Worm (Caenorhabditis elegans): ENCODE data around the gene T23G4.127.

Gene T23G4.127

DNA sequence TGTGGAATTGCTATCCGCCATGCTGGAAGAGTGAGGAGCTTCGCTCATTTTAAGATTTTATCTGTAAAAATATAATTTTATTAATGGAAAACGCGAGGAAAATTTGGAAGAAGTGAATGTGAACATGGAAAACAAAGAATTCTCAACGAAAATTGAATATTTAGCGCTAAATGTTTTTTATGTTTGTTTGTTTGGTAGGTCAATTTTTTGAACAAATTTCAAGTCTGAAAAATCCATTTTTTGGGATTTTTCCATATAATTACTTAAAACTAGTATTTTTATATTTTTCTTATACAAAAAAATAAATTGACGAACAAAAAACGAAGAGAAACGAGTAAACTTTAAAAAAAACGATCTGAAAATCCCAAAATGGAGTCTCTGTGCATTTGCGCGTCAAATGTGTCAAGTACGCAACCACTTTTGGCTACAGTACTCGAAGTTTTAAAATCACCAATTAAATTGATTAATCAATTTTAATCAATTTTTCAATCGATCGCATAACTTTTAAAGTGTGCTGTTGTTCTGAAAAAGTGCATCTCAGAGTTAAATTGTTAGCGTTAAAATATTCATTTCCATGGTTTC is 31.6 kb downstream of the T23G4.127 start, which contains the start of gene fbxa-215 (continued):
- TF ChIP-seq nhr-80 (tag; optimal IDR thresholded peaks at IDR 0.05) = no peak
- TF ChIP-seq mel-28 (tag; optimal IDR thresholded peaks at IDR 0.05; ENCODE audit: borderline replicate concordance) = no peak
- no peak for TF ChIP-seq lag-1 (GFP tag; IDR thresholded peaks at IDR 0.05)
- TF ChIP-seq sea-2 (GFP tag; IDR thresholded peaks at IDR 0.05) = no peak
- TF ChIP-seq F49E8.2 (tag; optimal IDR thresholded peaks at IDR 0.05; ENCODE audit: insufficient read depth) = no peak
- no peak for TF ChIP-seq ztf-3 (GFP tag; optimal IDR thresholded peaks at IDR 0.05)

DNA sequence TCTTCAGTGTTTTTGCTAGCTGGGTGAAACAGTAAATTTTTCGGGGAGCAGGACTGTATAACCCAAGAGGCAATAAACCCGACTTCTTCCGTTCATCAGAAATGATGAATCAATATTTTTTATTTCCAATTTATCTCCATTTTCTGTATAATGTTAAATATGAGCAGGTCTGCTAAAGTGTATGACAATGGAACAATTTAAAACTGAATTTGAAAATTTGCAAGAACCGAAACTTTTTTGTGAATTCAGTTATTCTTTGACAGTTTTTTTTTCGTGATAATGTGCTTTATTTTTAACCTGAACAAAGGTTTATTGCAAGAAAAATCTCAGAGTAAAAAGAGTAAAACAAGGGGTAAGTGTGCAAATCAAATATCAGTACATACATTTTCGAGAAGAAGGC is 33.4 kb downstream of the T23G4.127 start:
- no peak for TF ChIP-seq hsf-1 (GFP tag; IDR thresholded peaks at IDR 0.05)
- no peak for TF ChIP-seq efl-1 (GFP tag; optimal IDR thresholded peaks at IDR 0.05)
- no peak for TF ChIP-seq attf-5 (GFP tag; optimal IDR thresholded peaks at IDR 0.05)
- TF ChIP-seq cebp-1 (GFP tag; IDR thresholded peaks at IDR 0.05) = no peak
- no peak for TF ChIP-seq cebp-1 (tag; optimal IDR thresholded peaks at IDR 0.05)
- no peak for TF ChIP-seq athp-1 (tag; optimal IDR thresholded peaks at IDR 0.05)
- no peak for TF ChIP-seq madf-8 (GFP tag; conservative IDR thresholded peaks at IDR 0.05)
- TF ChIP-seq ztf-6 (GFP tag; IDR thresholded peaks at IDR 0.05) = no peak
- TF ChIP-seq snpc-4 (GFP tag; optimal IDR thresholded peaks at IDR 0.05) = peak; percentile 41
- peak in 2 of 4 experiments; percentile 39 to 86 for TF ChIP-seq snpc-4 (tag; optimal IDR thresholded peaks at IDR 0.05)
- TF ChIP-seq sdz-38 (tag; optimal IDR thresholded peaks at IDR 0.05) = no peak
- TF ChIP-seq ekl-4 (GFP tag; IDR thresholded peaks at IDR 0.05) = peak; percentile 20; the same call in 1 of the 2 replicates
- TF ChIP-seq attf-6 (GFP tag; IDR thresholded peaks at IDR 0.05) = peak; percentile 81
- TF ChIP-seq tbp1 (GFP tag; optimal IDR thresholded peaks at IDR 0.05) = peak; percentile 26
- TF ChIP-seq nfyb-1 (GFP tag; IDR thresholded peaks at IDR 0.05) = no peak
- no peak for TF ChIP-seq F37B4.10 (GFP tag; IDR thresholded peaks at IDR 0.05)
- no peak for TF ChIP-seq tbx-9 (tag; optimal IDR thresholded peaks at IDR 0.05; ENCODE audit: borderline replicate concordance)
- no peak for TF ChIP-seq bed-1 (GFP tag; IDR thresholded peaks at IDR 0.05)
- TF ChIP-seq Y79H2A.3 (GFP tag; conservative IDR thresholded peaks at IDR 0.05) = 0 out of 2 replicates have a peak, but pooled peaks have one; percentile 66
- no peak for TF ChIP-seq him-1 (tag; optimal IDR thresholded peaks at IDR 0.05)
- no peak for TF ChIP-seq zfh-2 (GFP tag; conservative IDR thresholded peaks at IDR 0.05)
- no peak for TF ChIP-seq F39B2.1 (GFP tag; IDR thresholded peaks at IDR 0.05)
- TF ChIP-seq madf-6 (GFP tag; IDR thresholded peaks at IDR 0.05) = peak; percentile 15; the same call in 1 of the 2 replicates
- peak; percentile 32 for TF ChIP-seq snpc-1.3 (tag; optimal IDR thresholded peaks at IDR 0.05; ENCODE audit: insufficient read depth)
- TF ChIP-seq aptf-3 (GFP tag; IDR thresholded peaks at IDR 0.05) = no peak
- no peak for TF ChIP-seq lin-26 (GFP tag; IDR thresholded peaks at IDR 0.05)
- TF ChIP-seq ets-4 (GFP tag; optimal IDR thresholded peaks at IDR 0.05) = no peak
- no peak for TF ChIP-seq lin-40 (tag; optimal IDR thresholded peaks at IDR 0.05)
- TF ChIP-seq snpc-3.4 (tag; optimal IDR thresholded peaks at IDR 0.05) = no peak

DNA sequence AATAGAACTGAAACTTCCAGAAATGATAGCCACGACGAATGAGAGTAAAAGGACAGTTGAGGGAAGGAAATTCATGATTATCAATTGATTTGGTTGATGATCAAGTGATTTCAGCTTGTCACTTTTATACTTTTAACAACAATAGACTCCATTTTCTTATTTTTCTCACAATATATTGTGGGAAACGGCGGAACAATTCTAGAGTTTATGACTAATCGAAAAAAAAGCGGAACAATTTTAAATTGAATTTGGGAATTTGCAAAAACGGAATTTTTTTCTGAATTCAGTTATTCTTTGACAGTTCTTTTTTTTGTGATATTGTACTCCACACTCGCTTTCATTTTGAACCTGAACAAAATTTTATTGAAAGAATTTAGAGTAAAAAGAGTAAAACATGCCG is 34.4 kb downstream of the T23G4.127 start, which contains the start of gene Y45F10C.4:
TSS of gene Y45F10C.4 (minus strand) at position 101 of the 400 bp plus-strand sequence.
- TF ChIP-seq nfya-2 (GFP tag; IDR thresholded peaks at IDR 0.05) = no peak
- TF ChIP-seq C17E4.6 (GFP tag; IDR thresholded peaks at IDR 0.05) = no peak
- no peak for TF ChIP-seq ceh-40 (GFP tag; IDR thresholded peaks at IDR 0.05)
- TF ChIP-seq ceh-58 (GFP tag; IDR thresholded peaks at IDR 0.05) = no peak
- no peak for TF ChIP-seq nfyb-1 (GFP tag; IDR thresholded peaks at IDR 0.05)
- no peak for TF ChIP-seq ceh-79 (tag; optimal IDR thresholded peaks at IDR 0.05)
- TF ChIP-seq ztf-6 (GFP tag; IDR thresholded peaks at IDR 0.05) = no peak
- TF ChIP-seq somi-1 (GFP tag; optimal IDR thresholded peaks at IDR 0.05) = no peak

All from whole organism, young adult.